Worm (Caenorhabditis elegans): ENCODE data around the gene fln-1.
A peak's percentile ranks its signal among the peaks of the same experiment; 100 is the strongest.

fln-1 gene

DNA sequence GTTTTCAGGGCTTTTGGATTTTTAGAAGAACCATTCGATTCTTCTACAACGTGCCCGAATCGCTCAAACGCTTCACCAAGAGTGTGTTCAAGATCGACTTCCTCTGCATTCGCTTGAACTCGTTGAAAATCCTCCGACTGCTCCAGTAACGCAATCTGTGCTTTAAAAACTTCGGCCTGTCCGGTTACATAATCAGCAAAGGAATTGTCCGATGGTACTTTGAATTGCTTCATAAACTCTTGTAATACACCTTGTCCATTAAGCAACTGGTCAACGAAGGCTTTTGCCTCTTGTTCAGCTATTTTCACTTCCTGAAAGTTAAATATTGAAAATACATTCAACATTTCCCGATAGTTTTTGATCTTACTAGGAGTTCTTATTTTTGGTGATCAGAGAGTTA, 44.9 kb upstream of the fln-1 start:
- TF ChIP-seq madf-6 (GFP tag; IDR thresholded peaks at IDR 0.05), result peak; percentile 38; the same call in 1 of the 2 replicates
- 0 out of 2 replicates have a peak, but pooled peaks have one; percentile 62 for TF ChIP-seq madf-3 (GFP tag; IDR thresholded peaks at IDR 0.05)
- 0 out of 2 replicates have a peak, but pooled peaks have one; percentile 24 for TF ChIP-seq Y56A3A.18 (GFP tag; IDR thresholded peaks at IDR 0.05)
- no peak for TF ChIP-seq nhr-90 (tag; optimal IDR thresholded peaks at IDR 0.05)
- no peak for TF ChIP-seq D2030.7 (GFP tag; IDR thresholded peaks at IDR 0.05)

DNA sequence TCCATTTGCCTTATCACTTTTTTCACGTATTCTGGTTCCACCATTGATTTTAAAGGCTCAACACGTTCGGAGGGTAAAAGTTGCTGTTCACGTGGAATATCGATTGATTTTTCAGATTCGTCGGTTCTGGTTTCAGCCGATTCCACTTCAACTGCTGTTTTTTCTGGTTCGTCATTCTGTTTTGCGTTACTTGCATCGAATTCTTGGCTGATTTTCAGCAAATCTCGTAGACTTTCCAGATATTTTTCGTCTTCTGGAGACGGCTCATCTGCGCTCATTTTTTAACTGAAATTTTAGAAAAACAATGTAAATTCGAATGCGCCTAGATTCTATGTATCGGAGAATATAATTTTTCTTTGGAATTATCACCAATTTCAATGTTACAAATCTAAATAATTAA, 43.9 kb upstream of the fln-1 start, which contains the start of gene eri-1:
eri-1 (minus strand) TSS at position 285 of the 400 bp plus-strand sequence.
- no peak for TF ChIP-seq pbrm-1 (GFP tag; IDR thresholded peaks at IDR 0.05)
- TF ChIP-seq gei-17 (GFP tag; optimal IDR thresholded peaks at IDR 0.05), result no peak
- peak; percentile 47; the same call in 1 of the 2 replicates for TF ChIP-seq dox-1 (GFP tag; IDR thresholded peaks at IDR 0.05)
- TF ChIP-seq B0336.3 (GFP tag; IDR thresholded peaks at IDR 0.05), result peak; percentile 78
- TF ChIP-seq mxl-1 (tag; optimal IDR thresholded peaks at IDR 0.05), result no peak
- no peak for TF ChIP-seq ama-1 (optimal IDR thresholded peaks at IDR 0.05)
- peak in 1 of 2 experiments; percentile 36 for TF ChIP-seq ama-1 (GFP tag; optimal IDR thresholded peaks at IDR 0.05)
- TF ChIP-seq ekl-4 (GFP tag; IDR thresholded peaks at IDR 0.05), result peak; percentile 54; the same call in 1 of the 2 replicates
- 0 out of 2 replicates have a peak, but pooled peaks have one; percentile 32 for TF ChIP-seq D2030.7 (GFP tag; IDR thresholded peaks at IDR 0.05)
- no peak for TF ChIP-seq rec-8 (tag; optimal IDR thresholded peaks at IDR 0.05)
- TF ChIP-seq nhr-27 (tag; optimal IDR thresholded peaks at IDR 0.05), result no peak
- no peak for TF ChIP-seq let-526 (GFP tag; IDR thresholded peaks at IDR 0.05)
- TF ChIP-seq ceh-58 (GFP tag; IDR thresholded peaks at IDR 0.05), result no peak
- TF ChIP-seq hlh-12 (tag; optimal IDR thresholded peaks at IDR 0.05), result no peak
- no peak for TF ChIP-seq egrh-3 (GFP tag; IDR thresholded peaks at IDR 0.05)
- peak; percentile 42 for TF ChIP-seq tbx-9 (tag; optimal IDR thresholded peaks at IDR 0.05; ENCODE audit: borderline replicate concordance)
- no peak for TF ChIP-seq egl-18 (GFP tag; IDR thresholded peaks at IDR 0.05)
- no peak for TF ChIP-seq madf-10 (tag; optimal IDR thresholded peaks at IDR 0.05)
- TF ChIP-seq ztf-28 (GFP tag; IDR thresholded peaks at IDR 0.05), result no peak
- peak; percentile 16 for TF ChIP-seq F10E7.11 (tag; optimal IDR thresholded peaks at IDR 0.05)
- TF ChIP-seq lir-1 (GFP tag; conservative IDR thresholded peaks at IDR 0.05), result no peak
- no peak; the same call in 1 of the 2 replicates for TF ChIP-seq cebp-1 (GFP tag; IDR thresholded peaks at IDR 0.05)
- peak; percentile 25 for TF ChIP-seq cebp-1 (tag; optimal IDR thresholded peaks at IDR 0.05)
- peak; percentile 12 for TF ChIP-seq F52B5.7 (tag; optimal IDR thresholded peaks at IDR 0.05)
- no peak for TF ChIP-seq zfh-2 (GFP tag; conservative IDR thresholded peaks at IDR 0.05)
- no peak for TF ChIP-seq nhr-179 (tag; optimal IDR thresholded peaks at IDR 0.05)
- TF ChIP-seq atf-7 (tag; optimal IDR thresholded peaks at IDR 0.05), result peak; percentile 28
- TF ChIP-seq madf-6 (GFP tag; IDR thresholded peaks at IDR 0.05), result peak; percentile 56; the same call in 1 of the 2 replicates
- 0 out of 2 replicates have a peak, but pooled peaks have one; percentile 52 for TF ChIP-seq F39B2.1 (GFP tag; IDR thresholded peaks at IDR 0.05)
- peak; percentile 35 for TF ChIP-seq unc-130 (GFP tag; optimal IDR thresholded peaks at IDR 0.05)
- no peak for TF ChIP-seq ztf-3 (GFP tag; optimal IDR thresholded peaks at IDR 0.05)
- TF ChIP-seq attf-6 (GFP tag; IDR thresholded peaks at IDR 0.05), result 0 out of 2 replicates have a peak, but pooled peaks have one; percentile 32
- peak; percentile 77; the same call in 1 of the 2 replicates for TF ChIP-seq madf-3 (GFP tag; IDR thresholded peaks at IDR 0.05)
- no peak for TF ChIP-seq B0035.1 (tag; optimal IDR thresholded peaks at IDR 0.05)
- peak; percentile 22 for TF ChIP-seq lsl-1 (GFP tag; optimal IDR thresholded peaks at IDR 0.05)
- peak; percentile 7 for TF ChIP-seq T26A5.8 (tag; optimal IDR thresholded peaks at IDR 0.05)
- no peak for TF ChIP-seq let-607 (tag; optimal IDR thresholded peaks at IDR 0.05)
- TF ChIP-seq nhr-120 (GFP tag; IDR thresholded peaks at IDR 0.05), result no peak
- peak; percentile 57 for TF ChIP-seq athp-1 (tag; optimal IDR thresholded peaks at IDR 0.05)
- peak; percentile 50; the same call in 1 of the 2 replicates for TF ChIP-seq hsf-1 (GFP tag; IDR thresholded peaks at IDR 0.05)
- peak; percentile 37; the same call in 1 of the 2 replicates for TF ChIP-seq Y53G8AR.9 (GFP tag; conservative IDR thresholded peaks at IDR 0.05)
- TF ChIP-seq hrde-1 (tag; optimal IDR thresholded peaks at IDR 0.05; ENCODE audit: borderline replicate concordance), result peak; percentile 70
- no peak for TF ChIP-seq lin-26 (GFP tag; IDR thresholded peaks at IDR 0.05)
- no peak for TF ChIP-seq C17E4.6 (GFP tag; IDR thresholded peaks at IDR 0.05)

All from whole organism, young adult.